Worm (Caenorhabditis elegans) whole organism, L4/young adult: ENCODE results near the gene C05C10.7.
A peak's percentile ranks its signal among the peaks of the same experiment; 100 is the strongest.

ENCODE experiments used
- W03F9.2 ChIP-seq: fragments of 150-350 bp; optimal IDR thresholded peaks from 2 replicates; lab custom pipeline; 2014; ENCODE audit warnings: missing biosample characterization, missing genetic modification characterization
- dao-5 ChIP-seq: sonication (generic microtip); optimal IDR thresholded peaks from 2 replicates; lab custom pipeline; 2016; ENCODE audit warnings: missing genotype, missing genetic modification characterization, moderate library complexity, missing compliant biosample characterization
- him-1 ChIP-seq: sonication (generic microtip); optimal IDR thresholded peaks from 2 replicates; lab custom pipeline; 2016; ENCODE audit warnings: missing genotype, missing genetic modification reagents, missing genetic modification characterization, missing compliant biosample characterization

The C05C10.7 gene

DNA sequence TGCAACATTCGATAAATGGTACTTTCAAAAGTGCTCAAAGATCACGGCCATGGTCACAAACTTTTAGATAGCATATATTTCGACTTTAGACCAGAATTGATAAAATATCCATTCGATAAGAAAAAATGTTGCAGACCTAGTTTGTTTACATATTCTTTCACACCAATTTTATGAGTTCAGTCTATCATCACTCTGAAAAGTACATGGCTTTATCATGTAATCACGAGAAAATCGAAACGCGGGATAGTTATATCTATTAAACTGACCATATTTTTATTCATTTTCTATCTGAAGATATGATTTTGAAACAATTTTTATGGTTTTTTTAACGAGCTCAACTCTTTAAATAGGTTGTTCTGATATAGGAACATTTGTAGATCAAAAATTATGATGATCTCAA lies 7.3 kb downstream of the C05C10.7 start, which contains the start of gene pho-11:
Gene pho-11 (plus strand): TSS at position 374 of the 400 bp plus-strand sequence.
- TF ChIP-seq dao-5 (no peak), W03F9.2 (no peak), him-1 (tag; lab: Kevin White, UChicago) (no peak)

DNA sequence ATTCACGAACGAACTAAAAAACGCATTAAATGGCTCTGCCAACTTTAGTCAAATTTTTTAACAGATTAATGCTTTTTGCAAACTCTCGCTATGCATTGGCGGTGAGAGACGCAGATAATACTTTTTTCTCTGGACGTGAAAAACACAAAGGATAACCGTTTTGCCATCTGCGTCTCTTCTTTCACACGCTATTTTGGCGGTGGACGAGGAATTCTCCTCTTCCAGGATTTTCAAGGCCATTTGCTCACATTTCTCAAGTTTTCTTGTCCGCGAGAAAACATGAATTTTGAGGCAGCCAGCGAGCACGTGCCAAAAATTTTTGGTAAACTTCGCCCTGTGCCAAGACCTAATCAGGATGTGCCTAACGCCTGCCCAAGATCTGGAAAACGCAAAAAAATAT lies 7.8 kb downstream of the C05C10.7 start:
- TF ChIP-seq him-1 (tag; lab: Kevin White, UChicago) (no peak), dao-5 (no peak), W03F9.2 (no peak)

- no peak for TF ChIP-seq W03F9.2
- no peak for TF ChIP-seq him-1 (tag; lab: Kevin White, UChicago)
- no peak for TF ChIP-seq dao-5
These were observed 10.3 kb downstream of the C05C10.7 start for ce11 chrII:9928470-9928869.

DNA sequence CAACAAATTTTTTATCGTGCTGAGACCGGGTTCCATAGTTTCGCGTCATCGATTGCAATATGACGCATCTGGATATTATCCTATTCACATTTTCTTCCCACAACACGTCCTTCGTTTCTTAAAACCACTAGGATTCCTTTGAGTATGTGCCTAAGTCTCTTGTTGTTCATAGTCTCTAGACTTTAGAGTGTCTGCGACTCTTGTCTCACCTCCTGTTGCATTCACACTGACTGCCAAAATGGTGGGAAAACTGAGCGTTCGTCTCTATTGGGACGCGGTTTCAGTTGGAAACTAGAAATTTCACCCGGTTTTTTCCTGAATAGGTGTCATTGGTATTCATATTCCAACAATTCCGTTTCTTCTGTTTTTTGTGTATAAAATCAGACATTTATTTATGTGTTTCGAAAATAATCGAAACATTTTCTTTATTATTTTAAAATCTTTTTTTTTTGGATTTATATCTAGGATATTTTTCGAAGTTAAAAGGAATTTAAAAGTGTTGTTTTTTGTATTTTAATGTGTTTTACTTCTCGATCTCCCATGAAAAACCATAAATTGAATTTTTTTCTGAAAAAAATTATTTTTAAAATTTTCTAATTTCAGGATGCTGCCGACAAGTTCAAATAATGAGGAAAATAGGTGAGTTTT lies 17.0 kb downstream of the C05C10.7 start, which contains the start of gene C05C10.2:
Gene C05C10.2 (plus strand): TSS at position 598 of the 648 bp plus-strand sequence.
- TF ChIP-seq W03F9.2, result no peak
- no peak for TF ChIP-seq dao-5
- TF ChIP-seq him-1 (tag; lab: Kevin White, UChicago), result no peak

DNA sequence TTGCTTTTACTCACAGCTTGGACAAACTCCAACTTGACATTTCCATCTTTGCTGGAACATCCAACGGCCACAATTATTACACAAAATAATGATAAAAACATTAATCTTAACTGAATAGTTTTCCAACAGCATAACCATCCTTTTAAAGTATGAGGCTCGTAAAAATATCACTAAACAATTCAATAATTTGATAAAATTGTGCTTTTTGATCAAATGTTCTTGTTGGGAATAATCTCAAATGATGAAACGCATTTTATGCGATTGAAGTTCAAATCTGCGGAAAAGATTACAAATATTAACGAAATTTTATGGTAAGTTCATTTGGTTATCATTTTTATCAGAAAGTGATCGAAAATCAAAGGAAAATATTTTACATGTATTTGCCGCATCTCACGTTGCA lies 18.3 kb downstream of the C05C10.7 start, which contains the start of gene pho-10:
Gene pho-10 (minus strand): TSS at position 101 of the 400 bp plus-strand sequence.
- TF ChIP-seq him-1 (tag; lab: Kevin White, UChicago) (no peak), W03F9.2 (no peak), dao-5 (no peak)

DNA sequence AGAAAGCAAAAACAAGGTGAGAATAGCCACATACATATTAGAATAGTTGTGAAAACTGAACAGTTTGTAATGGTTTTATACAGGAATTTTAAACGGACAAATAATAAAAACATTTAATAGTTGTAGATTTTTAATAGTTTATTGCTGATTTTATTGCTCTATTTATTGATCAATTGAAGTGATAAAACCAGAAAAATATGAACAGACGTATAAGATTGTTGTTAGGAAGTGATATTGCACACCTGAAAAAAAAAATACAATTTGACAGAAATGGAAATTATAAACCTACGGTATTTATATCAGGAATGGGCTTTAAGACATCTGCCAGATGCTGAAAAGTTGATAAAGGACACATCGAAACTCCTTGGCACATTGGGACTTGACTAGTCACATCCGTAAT lies 20.9 kb downstream of the C05C10.7 start, which contains the start of gene C05C10.8:
Gene C05C10.8 (minus strand): TSS at position 101 of the 400 bp plus-strand sequence.
- TF ChIP-seq him-1 (tag; lab: Kevin White, UChicago) (no peak), dao-5 (no peak), W03F9.2 (no peak)

DNA sequence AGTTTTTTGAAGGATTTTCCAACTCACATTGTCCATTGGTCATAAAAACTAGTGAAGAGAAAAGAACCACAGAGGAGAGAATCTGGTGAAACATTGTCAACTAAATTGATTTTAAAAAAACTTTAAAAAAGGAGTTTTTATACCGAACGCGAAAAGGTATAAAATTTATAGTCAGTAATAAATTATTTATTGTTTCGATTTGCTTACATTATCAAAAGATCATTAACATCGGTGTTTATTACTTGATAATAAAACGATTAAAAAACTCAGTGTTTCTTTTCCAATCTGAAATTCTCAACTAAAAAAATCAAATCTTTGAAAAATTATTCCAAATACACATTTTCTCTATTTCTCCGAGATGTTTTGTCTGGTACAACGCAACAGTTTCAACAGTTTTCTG lies 22.6 kb downstream of the C05C10.7 start, which contains the start of gene F26C11.4:
Gene F26C11.4 (minus strand): TSS at position 101 of the 400 bp plus-strand sequence.
- TF ChIP-seq him-1 (tag; lab: Kevin White, UChicago), result no peak
- TF ChIP-seq W03F9.2, result no peak
- no peak for TF ChIP-seq dao-5

DNA sequence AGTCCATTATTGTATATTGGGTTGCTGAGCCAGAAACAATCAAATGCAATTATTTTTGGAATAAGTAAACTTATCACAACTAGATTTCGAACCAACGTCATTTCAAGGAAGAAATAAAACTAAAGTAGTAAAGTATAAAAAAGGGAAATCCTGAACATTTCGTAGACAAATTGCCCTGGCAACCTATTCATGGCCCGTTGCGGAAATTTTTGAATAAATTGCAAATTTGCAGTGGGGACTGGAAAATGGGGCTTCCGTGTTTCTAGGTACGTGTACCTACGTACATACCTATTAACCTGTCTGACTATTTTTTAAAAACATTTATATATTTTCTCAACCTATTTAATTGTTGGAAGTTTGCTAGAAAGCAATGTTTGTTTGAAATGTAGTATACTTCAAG lies 23.8 kb downstream of the C05C10.7 start, which contains the start of gene F26C11.3:
Gene F26C11.3 (minus strand): TSS at position 101 of the 400 bp plus-strand sequence.
- TF ChIP-seq him-1 (tag; lab: Kevin White, UChicago) (no peak), W03F9.2 (no peak), dao-5 (no peak)

ce11 chrII:9904459-9904858 lies 34.3 kb downstream of the C05C10.7 start:
- TF ChIP-seq dao-5 (no peak), him-1 (tag; lab: Kevin White, UChicago) (no peak), W03F9.2 (no peak)

DNA sequence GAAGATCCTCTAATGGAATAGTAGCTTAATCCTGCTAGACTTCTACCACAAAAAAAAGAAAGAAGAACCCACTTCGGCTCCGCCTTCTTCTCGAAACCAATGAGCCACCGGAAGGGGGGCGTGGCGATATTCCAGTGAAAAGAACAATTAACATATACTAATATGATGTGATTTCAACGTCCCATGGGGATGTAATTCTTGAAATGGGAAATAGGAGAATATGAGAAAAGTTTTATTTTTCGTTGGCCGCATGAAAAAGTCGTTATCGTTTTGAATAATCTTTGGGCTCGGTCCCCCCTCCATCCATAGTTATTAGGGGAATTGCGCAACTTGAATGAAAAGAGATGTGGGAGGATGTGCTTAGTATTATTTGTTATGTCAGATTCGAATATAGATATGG lies 38.5 kb downstream of the C05C10.7 start, which contains the start of gene unc-4:
Gene unc-4 (minus strand): TSS at position 101 of the 400 bp plus-strand sequence.
- TF ChIP-seq him-1 (tag; lab: Kevin White, UChicago), result no peak
- no peak for TF ChIP-seq dao-5
- no peak for TF ChIP-seq W03F9.2

ce11 chrII:9898744-9899143 lies 40.0 kb downstream of the C05C10.7 start:
- no peak for TF ChIP-seq W03F9.2
- TF ChIP-seq him-1 (tag; lab: Kevin White, UChicago), result no peak
- no peak for TF ChIP-seq dao-5

DNA sequence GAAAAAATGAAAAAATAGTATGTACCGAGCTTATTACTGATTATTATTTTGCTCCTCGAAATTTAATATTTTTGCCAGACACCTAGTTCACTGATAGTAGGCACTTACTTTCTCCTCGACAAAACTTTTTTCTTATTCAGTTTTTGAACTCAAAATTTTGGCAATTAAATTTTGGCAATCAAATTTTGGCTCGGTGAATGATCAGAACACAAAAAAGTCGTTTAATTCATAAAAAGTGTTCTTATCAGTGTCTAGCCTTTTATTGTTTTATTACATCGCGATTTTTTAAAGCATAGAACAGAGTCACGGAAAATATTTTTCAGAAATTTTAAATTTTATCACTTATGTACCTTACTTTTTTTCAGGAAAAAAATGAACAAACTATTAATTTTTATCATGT lies 43.6 kb downstream of the C05C10.7 start:
- TF ChIP-seq W03F9.2 (no peak), him-1 (tag; lab: Kevin White, UChicago) (no peak), dao-5 (no peak)

ce11 chrII:9894435-9894834 lies 44.3 kb downstream of the C05C10.7 start, which contains the start of gene F26C11.1:
Gene F26C11.1, plus strand, starts transcription at chrII:9894735.
- TF ChIP-seq W03F9.2, result no peak
- no peak for TF ChIP-seq dao-5
- no peak for TF ChIP-seq him-1 (tag; lab: Kevin White, UChicago)

ce11 chrII:9892409-9892808 lies 46.4 kb downstream of the C05C10.7 start, which contains the start of gene C08H9.16:
Gene C08H9.16, plus strand, starts transcription at chrII:9892778.
- TF ChIP-seq W03F9.2, result peak; percentile 74
- TF ChIP-seq dao-5, result no peak
- TF ChIP-seq him-1 (tag; lab: Kevin White, UChicago), result no peak

- TF ChIP-seq dao-5 (no peak), him-1 (tag; lab: Kevin White, UChicago) (no peak), W03F9.2 (no peak)
These were observed 46.9 kb downstream of the C05C10.7 start for ce11 chrII:9891823-9892222.
